Worm (Caenorhabditis elegans): ENCODE data around the gene npl-4.1.

- no peak for TF ChIP-seq dao-5 (tag; optimal IDR thresholded peaks at IDR 0.05)
- no peak for TF ChIP-seq him-1 (tag; optimal IDR thresholded peaks at IDR 0.05)
- no peak for TF ChIP-seq W03F9.2 (tag; optimal IDR thresholded peaks at IDR 0.05)
Observed at ce11 chrII:5659675-5660074, 28.5 kb downstream of the npl-4.1 start, which contains the start of gene fut-3.

All from whole organism, L4/young adult.